Fruit fly (Drosophila melanogaster): ENCODE results near the gene CG4218.

DNA sequence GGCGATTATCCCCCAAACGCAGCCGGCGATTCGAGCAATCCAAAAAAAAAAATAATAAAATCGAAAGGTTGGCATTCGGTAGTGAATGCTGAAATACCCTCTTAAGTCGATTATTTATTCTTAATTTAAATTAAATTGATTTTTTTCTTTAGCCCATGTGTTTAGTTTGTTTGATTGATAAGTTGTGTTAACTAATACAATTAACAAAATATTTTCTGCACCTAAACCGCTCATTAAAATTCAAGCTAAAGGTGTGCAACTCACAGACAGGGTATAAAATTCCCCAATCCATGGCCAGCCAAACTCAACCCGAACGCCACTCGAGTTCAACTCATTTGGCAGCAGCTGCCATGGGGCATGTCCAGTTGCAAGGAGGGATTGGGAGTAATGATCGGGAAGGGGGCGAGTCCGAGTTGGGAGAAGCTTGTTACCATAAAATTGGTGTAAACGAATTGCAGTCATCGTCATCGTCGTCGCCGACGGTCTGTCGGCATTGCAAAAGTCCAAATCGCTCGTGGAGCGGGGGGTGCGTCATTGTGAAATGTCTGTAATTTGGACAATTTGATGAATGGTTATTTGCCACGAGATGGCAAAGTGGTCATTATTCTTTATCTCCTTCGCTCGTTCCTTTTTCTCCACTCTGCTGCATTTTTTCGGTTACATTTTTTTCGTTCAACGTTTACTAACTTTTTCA lies 24.5 kb upstream of the CG4218 start:
- no peak for TF ChIP-seq psq (optimal IDR thresholded peaks at IDR 0.05)
- TF ChIP-seq CG8478 (optimal IDR thresholded peaks at IDR 0.05) = no peak
- TF ChIP-seq EcR (GFP tag; optimal IDR thresholded peaks at IDR 0.05) = no peak
- no peak for TF ChIP-seq pan (optimal IDR thresholded peaks at IDR 0.05)
- peak; percentile 91 for TF ChIP-seq Dll (optimal IDR thresholded peaks at IDR 0.05)
